Worm (Caenorhabditis elegans): ENCODE data around the gene F55G1.1.

F55G1.1 gene

DNA sequence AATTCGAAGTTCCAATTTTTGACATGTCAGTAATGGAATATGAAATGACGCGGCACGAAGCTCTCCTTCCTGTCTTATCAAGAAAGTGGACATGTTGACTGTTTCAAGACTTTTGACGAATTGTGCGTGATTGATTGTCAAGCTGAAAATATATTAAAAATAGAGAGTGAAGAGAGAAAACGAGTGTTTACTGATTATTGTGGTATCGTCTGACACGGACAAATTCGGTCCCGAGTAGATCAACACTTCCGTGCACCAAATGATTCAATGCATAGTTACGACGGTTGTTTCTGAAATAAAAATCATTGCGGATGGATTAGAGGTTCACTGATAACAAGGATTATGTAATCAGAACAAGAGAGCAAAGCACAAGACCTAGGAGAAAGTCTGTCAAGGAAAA, 24.4 kb upstream of the F55G1.1 start (continued):
- no peak for TF ChIP-seq nhr-25 (tag; optimal IDR thresholded peaks at IDR 0.05; ENCODE audit: borderline replicate concordance, insufficient read depth)

ce11 chrIV:7468638-7469037, 22.9 kb upstream of the F55G1.1 start:
- TF ChIP-seq pqm-1 (tag; optimal IDR thresholded peaks at IDR 0.05) (peak; percentile 72), unc-62 (GFP tag; optimal IDR thresholded peaks at IDR 0.05 in 1 of 2) (peak in 1 of 2 experiments; percentile 9), unc-62 (tag; optimal IDR thresholded peaks at IDR 0.05) (no peak), spr-1 (tag; optimal IDR thresholded peaks at IDR 0.05) (no peak)

ce11 chrIV:7469782-7470413, 21.7 kb upstream of the F55G1.1 start, which contains the start of gene F55G1.7:
Gene F55G1.7, minus strand, starts transcription at chrIV:7469832.
- no peak for TF ChIP-seq nhr-77 (tag; optimal IDR thresholded peaks at IDR 0.05)
- TF ChIP-seq nhr-28 (tag; optimal IDR thresholded peaks at IDR 0.05): peak; percentile 12
- TF ChIP-seq dmd-6 (GFP tag; IDR thresholded peaks at IDR 0.05): peak; percentile 40
- TF ChIP-seq hlh-11 (tag; optimal IDR thresholded peaks at IDR 0.05): no peak
- TF ChIP-seq zag-1 (tag; optimal IDR thresholded peaks at IDR 0.05): no peak
- TF ChIP-seq spr-1 (tag; optimal IDR thresholded peaks at IDR 0.05): no peak
- TF ChIP-seq D1046.2 (GFP tag; IDR thresholded peaks at IDR 0.05): no peak
- TF ChIP-seq unc-62 (GFP tag; optimal IDR thresholded peaks at IDR 0.05 in 1 of 2): peak in 1 of 2 experiments; percentile 85
- no peak for TF ChIP-seq unc-62 (tag; optimal IDR thresholded peaks at IDR 0.05)
- no peak for TF ChIP-seq daf-16 (GFP tag; optimal IDR thresholded peaks at IDR 0.05)
- TF ChIP-seq daf-16 (tag; optimal IDR thresholded peaks at IDR 0.05): no peak
- no peak for TF ChIP-seq madf-5 (GFP tag; IDR thresholded peaks at IDR 0.05)
- no peak for TF ChIP-seq nhr-6 (tag; optimal IDR thresholded peaks at IDR 0.05)
- peak in 1 of 2 experiments; percentile 12 for TF ChIP-seq mdl-1 (tag; optimal IDR thresholded peaks at IDR 0.05)
- TF ChIP-seq jun-1 (tag; optimal IDR thresholded peaks at IDR 0.05): no peak
- TF ChIP-seq aly-2 (tag; optimal IDR thresholded peaks at IDR 0.05): no peak

- TF ChIP-seq ama-1 (optimal IDR thresholded peaks at IDR 0.05) (no peak), unc-130 (GFP tag; optimal IDR thresholded peaks at IDR 0.05) (peak; percentile 11), zag-1 (tag; optimal IDR thresholded peaks at IDR 0.05) (no peak)
Measured at ce11 chrIV:7473159-7473649, 18.4 kb upstream of the F55G1.1 start, which contains the start of the genes plk-3 and F55G1.6. Gene plk-3, minus strand, starts transcription at chrIV:7473209. Gene F55G1.6, plus strand, starts transcription at chrIV:7473517.

- no peak for TF ChIP-seq unc-39 (tag; optimal IDR thresholded peaks at IDR 0.05)
- TF ChIP-seq unc-62 (GFP tag; optimal IDR thresholded peaks at IDR 0.05 in 1 of 2): peak in 1 of 2 experiments; percentile 68
- TF ChIP-seq unc-62 (tag; optimal IDR thresholded peaks at IDR 0.05): no peak
Measured at ce11 chrIV:7474826-7475225, 16.7 kb upstream of the F55G1.1 start, which contains the start of gene slc-25A18.2. Gene slc-25A18.2, plus strand, starts transcription at chrIV:7475041.

ce11 chrIV:7477197-7477596, 14.4 kb upstream of the F55G1.1 start, which contains the start of gene pycr-4:
Gene pycr-4, minus strand, starts transcription at chrIV:7477297.
- TF ChIP-seq spr-1 (tag; optimal IDR thresholded peaks at IDR 0.05) (no peak), rbr-2 (tag; optimal IDR thresholded peaks at IDR 0.05) (no peak), daf-16 (GFP tag; optimal IDR thresholded peaks at IDR 0.05) (no peak), daf-16 (tag; optimal IDR thresholded peaks at IDR 0.05) (no peak), php-3 (GFP tag; IDR thresholded peaks at IDR 0.05) (no peak), ceh-82 (tag; optimal IDR thresholded peaks at IDR 0.05) (no peak), zip-2 (tag; optimal IDR thresholded peaks at IDR 0.05) (no peak), lin-1 (GFP tag; IDR thresholded peaks at IDR 0.05) (no peak), lin-13 (GFP tag; optimal IDR thresholded peaks at IDR 0.05) (no peak), nhr-6 (tag; optimal IDR thresholded peaks at IDR 0.05) (no peak), ztf-7 (tag; optimal IDR thresholded peaks at IDR 0.05) (no peak), saeg-2 (GFP tag; IDR thresholded peaks at IDR 0.05) (no peak), dmd-6 (GFP tag; IDR thresholded peaks at IDR 0.05) (no peak), nhr-41 (GFP tag; IDR thresholded peaks at IDR 0.05) (no peak), fkh-10 (GFP tag; optimal IDR thresholded peaks at IDR 0.05) (no peak), nhr-111 (GFP tag; optimal IDR thresholded peaks at IDR 0.05) (no peak), ama-1 (optimal IDR thresholded peaks at IDR 0.05) (no peak), nhr-42 (GFP tag; IDR thresholded peaks at IDR 0.05) (no peak), hmg-1.1 (GFP tag; IDR thresholded peaks at IDR 0.05) (no peak), gei-8 (GFP tag; optimal IDR thresholded peaks at IDR 0.05) (no peak)

Data from whole organism, L4 larva.